Fruit fly (Drosophila melanogaster) Kc167 (cell line): ENCODE measurements around the gene CG3610.

Experiments used
- Myc ChIP-seq: fragments of >200 bp; optimal IDR thresholded peaks from 2 replicates; lab custom pipeline; 2017; ENCODE audit warnings: missing external identifiers
- Sin3A ChIP-seq: fragments of >200 bp; optimal IDR thresholded peaks from 2 replicates; lab custom pipeline; 2018; ENCODE audit warnings: missing external identifiers
- psq ChIP-seq: fragments of >200 bp; optimal IDR thresholded peaks from 2 replicates; lab custom pipeline; 2017; ENCODE audit warnings: missing external identifiers
- ttk ChIP-seq: sonication (Bioruptor generic); optimal IDR thresholded peaks from 2 replicates; lab custom pipeline; 2017; ENCODE audit warnings: missing external identifiers

dm6 chr3R:14798626-14799258, 46.1 kb upstream of the CG3610 start, which contains the start of gene CG14856:
- TF ChIP-seq psq (no peak), Sin3A (lab: Kevin White, UChicago) (no peak), ttk (lab: Kevin White, UChicago) (no peak), Myc (lab: Kevin White, UChicago) (no peak)
